Worm (Caenorhabditis elegans): ENCODE data around the gene tba-9.

DNA sequence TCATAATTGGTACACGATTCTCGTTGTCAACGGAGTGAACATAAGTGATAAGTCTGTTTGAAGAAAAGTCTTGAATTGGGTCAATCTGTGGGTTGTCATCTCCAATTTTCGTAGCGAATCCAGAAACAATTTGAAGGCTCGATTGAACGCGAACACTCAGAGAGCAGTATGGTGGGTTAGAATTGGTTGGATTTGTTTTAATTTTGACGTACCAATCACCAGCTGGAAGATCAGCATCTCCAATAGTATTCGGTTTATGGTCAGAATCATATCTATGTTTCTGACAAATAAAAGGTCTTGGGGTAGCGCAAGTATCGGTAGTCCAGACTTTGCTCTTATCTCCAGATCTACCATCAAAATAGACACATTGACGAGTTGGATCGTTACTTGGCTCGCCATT, 22.0 kb upstream of the tba-9 start:
- no peak for TF ChIP-seq W03F9.2 (tag; optimal IDR thresholded peaks at IDR 0.05)
- no peak for TF ChIP-seq him-1 (tag; optimal IDR thresholded peaks at IDR 0.05)
- TF ChIP-seq dao-5 (tag; optimal IDR thresholded peaks at IDR 0.05): no peak
